Worm (Caenorhabditis elegans): ENCODE data around the gene ZK1321.4.

- TF ChIP-seq flt-1 (GFP tag; IDR thresholded peaks at IDR 0.05): no peak
- TF ChIP-seq med-1 (GFP tag; optimal IDR thresholded peaks at IDR 0.05; ENCODE audit: insufficient read depth): no peak
- no peak for TF ChIP-seq cog-1 (tag; optimal IDR thresholded peaks at IDR 0.05)
- no peak for TF ChIP-seq T22C8.4 (GFP tag; IDR thresholded peaks at IDR 0.05)
- TF ChIP-seq ztf-29 (GFP tag; IDR thresholded peaks at IDR 0.05): no peak
- TF ChIP-seq tab-1 (GFP tag; IDR thresholded peaks at IDR 0.05): no peak
- no peak for TF ChIP-seq ztf-23 (GFP tag; IDR thresholded peaks at IDR 0.05)
- no peak for TF ChIP-seq ref-1 (GFP tag; conservative IDR thresholded peaks at IDR 0.05)
Measured at ce11 chrII:9738820-9739219, 34.9 kb downstream of the ZK1321.4 start.
